Fruit fly (Drosophila melanogaster): ENCODE data around the gene CG3526.

Gene CG3526

DNA sequence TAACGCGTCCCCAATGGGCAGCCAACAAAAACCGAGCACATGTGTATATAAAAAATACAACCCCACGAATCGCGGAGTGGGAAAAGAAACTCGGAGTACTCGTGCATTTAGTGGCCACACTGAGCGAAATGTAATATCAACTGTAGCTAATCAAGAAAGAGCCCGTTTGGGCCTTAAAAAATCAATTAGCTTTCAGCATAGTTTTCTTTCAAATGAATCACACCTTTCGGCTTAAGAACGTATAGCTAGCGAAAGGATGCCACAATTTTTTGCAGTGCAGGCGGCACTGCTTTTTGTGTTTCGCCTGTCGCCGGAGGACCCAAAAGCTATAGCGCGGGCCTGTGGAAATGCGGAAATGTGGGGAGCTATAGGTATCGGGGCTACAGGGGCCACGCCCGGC lies 29.6 kb upstream of the CG3526 start (continued):
- TF ChIP-seq dmrt99B (tag; optimal IDR thresholded peaks at IDR 0.05) (peak; percentile 67), jumu (GFP tag; optimal IDR thresholded peaks at IDR 0.05) (no peak), CG13123 (GFP tag; optimal IDR thresholded peaks at IDR 0.05) (no peak), CG4282 (GFP tag; optimal IDR thresholded peaks at IDR 0.05) (no peak), H15 (GFP tag; IDR thresholded peaks at IDR 0.05) (no peak), gcm (GFP tag; optimal IDR thresholded peaks at IDR 0.05) (no peak), fd3F (GFP tag; optimal IDR thresholded peaks at IDR 0.05) (no peak), tna (GFP tag; IDR thresholded peaks at IDR 0.05; ENCODE audit: partially characterized antibody) (no peak), Bdp1 (GFP tag; optimal IDR thresholded peaks at IDR 0.05) (no peak), CG3281 (GFP tag; optimal IDR thresholded peaks at IDR 0.05) (peak; percentile 17), tio (GFP tag; optimal IDR thresholded peaks at IDR 0.05) (no peak), ash1 (GFP tag; optimal IDR thresholded peaks at IDR 0.05) (no peak), CG18011 (GFP tag; optimal IDR thresholded peaks at IDR 0.05) (no peak), CG4424 (GFP tag; optimal IDR thresholded peaks at IDR 0.05) (peak; percentile 12), CG2202 (tag; optimal IDR thresholded peaks at IDR 0.05) (no peak), ranshi (GFP tag; IDR thresholded peaks at IDR 0.05) (0 out of 2 replicates have a peak, but pooled peaks have one; percentile 16), Dref (GFP tag; IDR thresholded peaks at IDR 0.05) (no peak), dmrt11E (tag; optimal IDR thresholded peaks at IDR 0.05) (no peak), HLHmδ (GFP tag; optimal IDR thresholded peaks at IDR 0.05) (no peak), CrebB (tag; optimal IDR thresholded peaks at IDR 0.05) (no peak), fru (optimal IDR thresholded peaks at IDR 0.05) (no peak), CG17912 (GFP tag; optimal IDR thresholded peaks at IDR 0.05) (no peak), C15 (GFP tag; IDR thresholded peaks at IDR 0.05) (no peak), CG17385 (GFP tag; optimal IDR thresholded peaks at IDR 0.05) (no peak), unpg (GFP tag; optimal IDR thresholded peaks at IDR 0.05) (peak; percentile 40), hb (GFP tag; IDR thresholded peaks at IDR 0.05; ENCODE audit: partially characterized antibody) (no peak), CG15073 (GFP tag; optimal IDR thresholded peaks at IDR 0.05) (no peak), pan (optimal IDR thresholded peaks at IDR 0.05) (no peak), pan (GFP tag; optimal IDR thresholded peaks at IDR 0.05 in 1 of 2, IDR thresholded peaks at IDR 0.05 in 1 of 2) (no peak), fd102C (GFP tag; optimal IDR thresholded peaks at IDR 0.05) (no peak), D19A (tag; optimal IDR thresholded peaks at IDR 0.05) (no peak), CG12391 (tag; optimal IDR thresholded peaks at IDR 0.05) (no peak), CG32772 (GFP tag; IDR thresholded peaks at IDR 0.05) (peak; percentile 40; the same call in 1 of the 2 replicates), Ets65A (GFP tag) (no peak), CG1792 (GFP tag; optimal IDR thresholded peaks at IDR 0.05) (no peak), Jarid2 (GFP tag; optimal IDR thresholded peaks at IDR 0.05) (no peak), crol (GFP tag; IDR thresholded peaks at IDR 0.05) (no peak), CG32532 (GFP tag; IDR thresholded peaks at IDR 0.05) (peak; percentile 20; the same call in 1 of the 2 replicates), CG9609 (GFP tag; optimal IDR thresholded peaks at IDR 0.05) (no peak), Lpt (GFP tag; optimal IDR thresholded peaks at IDR 0.05) (no peak), hth (optimal IDR thresholded peaks at IDR 0.05) (no peak), row (GFP tag; IDR thresholded peaks at IDR 0.05) (peak; percentile 43; the same call in 2 of the 3 replicates), CG12942 (GFP tag; optimal IDR thresholded peaks at IDR 0.05) (peak; percentile 3), Camta (GFP tag; optimal IDR thresholded peaks at IDR 0.05) (no peak), shn (GFP tag; optimal IDR thresholded peaks at IDR 0.05) (no peak), Oli (tag; optimal IDR thresholded peaks at IDR 0.05) (peak; percentile 35), Neu2 (GFP tag; optimal IDR thresholded peaks at IDR 0.05; ENCODE audit: borderline replicate concordance) (no peak), Vsx1 (GFP tag; optimal IDR thresholded peaks at IDR 0.05) (no peak), tup (GFP tag; optimal IDR thresholded peaks at IDR 0.05) (no peak), sug (tag; optimal IDR thresholded peaks at IDR 0.05) (no peak), ERR (GFP tag; optimal IDR thresholded peaks at IDR 0.05) (no peak), CG10431 (GFP tag; optimal IDR thresholded peaks at IDR 0.05) (no peak), jing (GFP tag; optimal IDR thresholded peaks at IDR 0.05) (no peak)
